Worm (Caenorhabditis elegans): ENCODE data around the gene Y113G7B.28.

DNA sequence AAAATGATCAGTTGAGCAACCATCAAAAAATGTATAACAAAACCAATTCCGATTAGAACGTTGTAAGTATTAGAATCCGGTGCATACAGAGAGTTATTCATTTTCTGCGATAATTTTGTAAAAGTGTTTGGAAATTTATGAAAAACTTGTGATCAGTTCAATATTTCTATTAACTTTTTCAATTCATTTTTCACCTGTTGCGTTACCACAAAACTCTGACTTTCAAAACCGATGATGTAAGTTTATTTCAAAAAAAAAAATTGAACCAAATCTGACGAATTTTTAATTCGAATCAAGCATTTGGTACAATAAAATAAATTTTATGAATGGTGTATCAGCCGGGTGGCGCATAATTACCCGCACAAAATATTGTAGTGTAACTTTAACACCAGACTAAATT lies 9.2 kb upstream of the Y113G7B.28 start, which contains the start of gene srz-16:
- TF ChIP-seq arid-1 (GFP tag; conservative IDR thresholded peaks at IDR 0.05) (no peak), dve-1 (tag; optimal IDR thresholded peaks at IDR 0.05; ENCODE audit: insufficient read depth) (no peak), unc-39 (tag; optimal IDR thresholded peaks at IDR 0.05) (no peak), mdl-1 (tag; optimal IDR thresholded peaks at IDR 0.05) (no peak), daf-12 (tag; optimal IDR thresholded peaks at IDR 0.05) (no peak), T26A8.4 (GFP tag; IDR thresholded peaks at IDR 0.05) (no peak), nhr-6 (tag; optimal IDR thresholded peaks at IDR 0.05) (no peak)

All from whole organism, L4 larva.